Worm (Caenorhabditis elegans): ENCODE results near the gene W07G4.7.

DNA sequence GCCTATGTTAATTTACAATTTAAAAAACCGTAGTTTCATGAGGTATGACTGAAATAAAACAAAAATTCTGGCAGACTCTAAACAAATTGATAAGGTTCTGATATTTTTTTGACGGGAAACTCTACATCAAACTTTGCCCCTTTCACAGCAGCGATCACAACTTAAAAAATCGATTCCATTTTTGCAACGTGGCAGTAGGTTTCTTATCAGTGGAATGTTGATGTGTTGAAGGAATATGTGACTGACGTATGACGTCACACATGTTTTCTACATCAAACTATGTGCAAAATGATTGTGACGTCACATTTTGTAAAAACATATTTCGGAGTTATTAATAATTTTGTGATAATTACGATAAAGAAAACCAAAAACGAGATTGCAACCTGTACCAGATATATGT, 22.6 kb downstream of the W07G4.7 start:
- no peak for TF ChIP-seq nhr-12 (tag; optimal IDR thresholded peaks at IDR 0.05)
- no peak for TF ChIP-seq aly-2 (tag; optimal IDR thresholded peaks at IDR 0.05)
- TF ChIP-seq hpl-2 (GFP tag; optimal IDR thresholded peaks at IDR 0.05), result no peak
- TF ChIP-seq tbx-2 (tag; optimal IDR thresholded peaks at IDR 0.05), result no peak
- TF ChIP-seq unc-62 (GFP tag; optimal IDR thresholded peaks at IDR 0.05), result no peak
